Worm (Caenorhabditis elegans) whole organism, L1 larva: ENCODE data around the gene ZC239.3.

Experiments
- fos-1 ChIP-seq: fragments of 150-350 bp; optimal IDR thresholded peaks from 2 replicates; lab custom pipeline; 2014; ENCODE audit warnings: missing biosample characterization, missing genetic modification characterization
- nhr-12 ChIP-seq: sonication (generic microtip); optimal IDR thresholded peaks from 2 replicates; lab custom pipeline; 2017; ENCODE audit warnings: missing biosample characterization, missing genetic modification characterization
- nhr-28 ChIP-seq: fragments of 150-350 bp; optimal IDR thresholded peaks from 2 replicates; lab custom pipeline; 2014; ENCODE audit warnings: missing biosample characterization, missing genetic modification characterization
- nhr-90 ChIP-seq: sonication (generic microtip); optimal IDR thresholded peaks from 2 replicates; lab custom pipeline; 2016; ENCODE audit warnings: mild to moderate bottlenecking, missing genetic modification characterization, missing compliant biosample characterization; ENCODE audit not compliant: poor library complexity
- pax-3 ChIP-seq: fragments of 200-800 bp; sonication (Bioruptor generic); optimal IDR thresholded peaks from 2 replicates; lab custom pipeline; 2018; ENCODE audit warnings: mild to moderate bottlenecking, missing genetic modification characterization, moderate library complexity, missing compliant biosample characterization
- tlp-1 ChIP-seq: fragments of 150-350 bp; optimal IDR thresholded peaks from 2 replicates; lab custom pipeline; 2014; ENCODE audit warnings: missing biosample characterization, missing genetic modification characterization
- unc-62 ChIP-seq: fragments of 150-350 bp; optimal IDR thresholded peaks from 2 replicates; lab custom pipeline; 2014; ENCODE audit warnings: missing biosample characterization, missing genetic modification reagents, missing genetic modification characterization

DNA sequence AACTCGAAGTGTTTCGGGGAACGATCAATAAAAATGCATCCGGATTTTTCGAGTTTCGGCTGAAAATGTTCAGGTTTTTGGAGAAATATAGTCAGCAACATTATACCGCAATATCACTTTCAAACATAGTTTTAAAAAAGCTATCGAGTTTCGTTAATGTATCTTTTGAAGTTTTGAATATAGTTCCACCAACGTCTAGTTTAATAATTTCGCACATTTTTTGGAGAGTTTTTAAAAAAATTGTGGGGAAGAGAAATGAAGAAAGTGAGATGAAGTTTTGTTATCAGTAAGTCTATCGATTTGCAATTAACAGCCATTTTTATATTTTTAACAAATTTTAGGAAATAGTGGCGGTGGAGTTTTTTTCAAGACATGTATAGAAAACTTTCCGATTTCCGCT is 9.9 kb downstream of the ZC239.3 start, which contains the start of gene ZC239.17:
- no peak for TF ChIP-seq nhr-12 (tag; lab: Kevin White, UChicago)
- no peak for TF ChIP-seq unc-62 (GFP tag; lab: Kevin White, UChicago)
- TF ChIP-seq fos-1 (tag; lab: Kevin White, UChicago), result no peak
- TF ChIP-seq nhr-28 (tag; lab: Kevin White, UChicago), result no peak
- no peak for TF ChIP-seq nhr-90 (tag; lab: Kevin White, UChicago)
- no peak for TF ChIP-seq tlp-1
- no peak for TF ChIP-seq pax-3 (tag; lab: Kevin White, UChicago)
